Fruit fly (Drosophila melanogaster) whole organism, wandering third instar larva: ENCODE data around the gene Z600.

ENCODE experiments used
- Abd-B ChIP-seq: fragments of >200 bp; optimal IDR thresholded peaks from 2 replicates; lab custom pipeline; 2017; ENCODE audit warnings: missing biosample characterization, missing genetic modification characterization
- CG32264 ChIP-seq: fragments of 200-800 bp; sonication (Bioruptor generic); optimal IDR thresholded peaks from 2 replicates; lab custom pipeline; 2016; ENCODE audit warnings: missing biosample characterization, missing genetic modification characterization
- CG9705 ChIP-seq: fragments of 200-800 bp; sonication (Bioruptor generic); optimal IDR thresholded peaks from 2 replicates; lab custom pipeline; 2018; ENCODE audit warnings: missing biosample characterization, mild to moderate bottlenecking, missing genetic modification characterization
- CrebA ChIP-seq: fragments of 200-800 bp; sonication (Bioruptor generic); optimal IDR thresholded peaks from 2 replicates; lab custom pipeline; 2016; ENCODE audit warnings: missing biosample characterization, mild to moderate bottlenecking, missing genetic modification characterization, borderline replicate concordance
- Dfd ChIP-seq: fragments of >200 bp; optimal IDR thresholded peaks from 2 replicates; lab custom pipeline; 2017; ENCODE audit warnings: missing biosample characterization, missing genetic modification characterization
- GATAd ChIP-seq: sonication (Bioruptor generic); optimal IDR thresholded peaks from 2 replicates; lab custom pipeline; 2016; ENCODE audit warnings: missing biosample characterization, missing genetic modification characterization
- HLH106 ChIP-seq: fragments of 200-800 bp; optimal IDR thresholded peaks from 3 replicates; lab custom pipeline; 2019; ENCODE audit warnings: missing biosample characterization, mild to moderate bottlenecking, missing genetic modification characterization, moderate library complexity
- Hnf4 ChIP-seq: fragments of 200-800 bp; sonication (Bioruptor generic); optimal IDR thresholded peaks from 2 replicates; lab custom pipeline; 2016; ENCODE audit warnings: missing biosample characterization, mild to moderate bottlenecking, missing genetic modification characterization
- Hr83 ChIP-seq: fragments of 200-300 bp; sonication (Bioruptor generic); optimal IDR thresholded peaks from 2 replicates; lab custom pipeline; 2016; ENCODE audit warnings: missing biosample characterization, mild to moderate bottlenecking, missing genetic modification characterization, moderate library complexity; ENCODE audit not compliant: poor library complexity, severe bottlenecking
- Jra ChIP-seq: sonication (Bioruptor generic); optimal IDR thresholded peaks from 2 replicates; lab custom pipeline; 2016; ENCODE audit warnings: missing biosample characterization, missing genetic modification characterization
- Mio ChIP-seq: sonication (Bioruptor generic); optimal IDR thresholded peaks from 2 replicates; lab custom pipeline; 2016; ENCODE audit warnings: missing biosample characterization, missing genetic modification characterization
- Myc ChIP-seq: fragments of >200 bp; optimal IDR thresholded peaks from 2 replicates; lab custom pipeline; 2017
- N ChIP-seq: fragments of >200 bp; optimal IDR thresholded peaks from 2 replicates; lab custom pipeline; 2018; ENCODE audit warnings: missing biosample characterization, missing external identifiers, missing genetic modification characterization
- OdsH ChIP-seq: fragments of 200-800 bp; sonication (Bioruptor generic); optimal IDR thresholded peaks from 2 replicates; lab custom pipeline; 2016; ENCODE audit warnings: missing biosample characterization, mild to moderate bottlenecking, missing genetic modification characterization
- Rel ChIP-seq, 2 experiments: fragments of 200-800 bp; sonication (Bioruptor generic) in 1 of 2; optimal IDR thresholded peaks; 2 replicates in 1 of 2; 3 replicates in 1 of 2; lab custom pipeline; 2016 to 2019; ENCODE audit warnings: mild to moderate bottlenecking in 2 of 2, missing biosample characterization in 2 of 2, missing genetic modification characterization in 2 of 2, moderate library complexity in 1 of 2
- Sp1 ChIP-seq: fragments of 200-800 bp; sonication (Bioruptor generic); optimal IDR thresholded peaks from 3 replicates; lab custom pipeline; 2019; ENCODE audit warnings: missing biosample characterization, mild to moderate bottlenecking, missing genetic modification characterization, moderate library complexity
- Vsx2 ChIP-seq: fragments of 200-300, 225-300 bp; sonication (Bioruptor generic); optimal IDR thresholded peaks from 2 replicates; lab custom pipeline; 2018; ENCODE audit warnings: missing biosample characterization, missing genetic modification characterization; ENCODE audit not compliant: partially characterized antibody
- br ChIP-seq: fragments of 200-800 bp; sonication (Bioruptor generic); optimal IDR thresholded peaks from 2 replicates; lab custom pipeline; 2016; ENCODE audit warnings: missing biosample characterization, missing genetic modification characterization
- brk ChIP-seq: fragments of 200-800 bp; sonication (Bioruptor generic); optimal IDR thresholded peaks from 2 replicates; lab custom pipeline; 2016; ENCODE audit warnings: missing biosample characterization, mild to moderate bottlenecking, missing genetic modification characterization
- dl ChIP-seq, 2 experiments: fragments of 175-275, 200-275 bp in 1 of 2; fragments of 200-275 bp in 1 of 2; sonication (Bioruptor generic); optimal IDR thresholded peaks; lab custom pipeline; 2018; ENCODE audit warnings: mild to moderate bottlenecking in 2 of 2, missing biosample characterization in 2 of 2, missing genetic modification characterization in 2 of 2, moderate library complexity in 2 of 2; ENCODE audit not compliant: partially characterized antibody in 2 of 2, insufficient read depth in 1 of 2
- dmrt93B ChIP-seq: fragments of 200-800 bp; sonication (Bioruptor generic); optimal IDR thresholded peaks from 2 replicates; lab custom pipeline; 2018; ENCODE audit warnings: missing biosample characterization, mild to moderate bottlenecking, missing genetic modification characterization
- dsf ChIP-seq: sonication (Bioruptor generic); optimal IDR thresholded peaks from 2 replicates; lab custom pipeline; 2016; ENCODE audit warnings: missing biosample characterization, missing genetic modification characterization, borderline replicate concordance
- ey ChIP-seq: fragments of 200-800 bp; sonication (Bioruptor generic); optimal IDR thresholded peaks from 2 replicates; lab custom pipeline; 2016; ENCODE audit warnings: missing biosample characterization, missing genetic modification characterization
- foxo ChIP-seq, 2 experiments: fragments of 200-800 bp; sonication (Bioruptor generic); optimal IDR thresholded peaks; 2 replicates in 1 of 2; 3 replicates in 1 of 2; lab custom pipeline; 2016 to 2017; ENCODE audit warnings: missing biosample characterization in 2 of 2, missing genetic modification characterization in 2 of 2
- fru ChIP-seq: fragments of 200-800 bp; sonication (Bioruptor generic); optimal IDR thresholded peaks from 3 replicates; lab custom pipeline; 2016; ENCODE audit warnings: missing biosample characterization, mild to moderate bottlenecking, missing genetic modification characterization
- h ChIP-seq: fragments of 200-800 bp; sonication (Bioruptor generic); optimal IDR thresholded peaks from 3 replicates; lab custom pipeline; 2016; ENCODE audit warnings: missing biosample characterization, mild to moderate bottlenecking, missing genetic modification characterization
- jim ChIP-seq: fragments of 175-275, 200-325 bp; sonication (Bioruptor generic); optimal IDR thresholded peaks from 2 replicates; lab custom pipeline; 2016; ENCODE audit warnings: missing biosample characterization, mild to moderate bottlenecking, missing genetic modification characterization
- lola ChIP-seq: fragments of >200 bp; optimal IDR thresholded peaks from 2 replicates; lab custom pipeline; 2017; ENCODE audit warnings: missing biosample characterization, missing genetic modification characterization
- pan ChIP-seq: fragments of >200 bp; optimal IDR thresholded peaks from 2 replicates; lab custom pipeline; 2017
- rgr ChIP-seq: fragments of 200-800 bp; sonication (Bioruptor generic); optimal IDR thresholded peaks from 3 replicates; lab custom pipeline; 2016; ENCODE audit warnings: missing biosample characterization, mild to moderate bottlenecking, missing genetic modification characterization
- sage ChIP-seq: fragments of 200-800 bp; sonication (Bioruptor generic); optimal IDR thresholded peaks from 2 replicates; lab custom pipeline; 2016; ENCODE audit warnings: missing biosample characterization, mild to moderate bottlenecking, missing genetic modification characterization
- sv ChIP-seq: fragments of 200-800 bp; sonication (Bioruptor generic); optimal IDR thresholded peaks from 3 replicates; lab custom pipeline; 2016; ENCODE audit warnings: missing biosample characterization, missing genetic modification characterization
- tai ChIP-seq: sonication (Bioruptor generic); optimal IDR thresholded peaks from 2 replicates; lab custom pipeline; 2016; ENCODE audit warnings: missing biosample characterization, missing genetic modification characterization
- usp ChIP-seq: fragments of >200 bp; optimal IDR thresholded peaks from 2 replicates; lab custom pipeline; 2017; ENCODE audit warnings: missing biosample characterization, missing genetic modification characterization
- woc ChIP-seq: sonication (Bioruptor generic); optimal IDR thresholded peaks from 2 replicates; lab custom pipeline; 2016; ENCODE audit warnings: missing biosample characterization, mild to moderate bottlenecking, missing genetic modification characterization

Gene Z600

dm6 chr3L:15528096-15528495 is 19.2 kb downstream of the Z600 start, which contains the start of gene CG42728:
CG42728 (minus strand) TSS chr3L:15528196.
- TF ChIP-seq br (GFP tag; lab: Kevin White, UChicago) (no peak), woc (GFP tag; lab: Kevin White, UChicago) (no peak), Myc (no peak), CG32264 (GFP tag; lab: Kevin White, UChicago) (no peak), usp (no peak), h (GFP tag; lab: Kevin White, UChicago) (no peak), Mio (GFP tag; lab: Kevin White, UChicago) (no peak), sv (GFP tag; lab: Kevin White, UChicago) (no peak), Rel (GFP tag; optimal IDR thresholded peaks at IDR 0.05; lab: Kevin White, UChicago) (no peak), Rel (tag; optimal IDR thresholded peaks at IDR 0.05; lab: Kevin White, UChicago) (no peak), dsf (GFP tag; lab: Kevin White, UChicago) (no peak), dmrt93B (GFP tag; lab: Kevin White, UChicago) (no peak), rgr (no peak), tai (GFP tag; lab: Kevin White, UChicago) (no peak), sage (GFP tag; lab: Kevin White, UChicago) (no peak), dl (GFP tag; optimal IDR thresholded peaks at IDR 0.05; lab: Kevin White, UChicago; ENCODE audit: insufficient read depth in 1 of 2, partially characterized antibody in 2 of 2) (no peak), Hr83 (no peak), foxo (GFP tag; optimal IDR thresholded peaks at IDR 0.05; lab: Kevin White, UChicago) (no peak)

- TF ChIP-seq CG9705 (GFP tag; lab: Kevin White, UChicago) (no peak), dsf (GFP tag; lab: Kevin White, UChicago) (no peak), pan (lab: Kevin White, UChicago) (no peak), tai (GFP tag; lab: Kevin White, UChicago) (no peak), Hnf4 (no peak), ey (GFP tag; lab: Kevin White, UChicago) (no peak), dl (GFP tag; optimal IDR thresholded peaks at IDR 0.05; lab: Kevin White, UChicago; ENCODE audit: insufficient read depth in 1 of 2, partially characterized antibody in 2 of 2) (no peak), Myc (no peak)
Observed at dm6 chr3L:15529143-15529542, 20.3 kb downstream of the Z600 start, which contains the start of gene obst-H. obst-H (minus strand) TSS chr3L:15529243.

- TF ChIP-seq ey (GFP tag; lab: Kevin White, UChicago): no peak
- TF ChIP-seq OdsH: no peak
- no peak for TF ChIP-seq lola (GFP tag; lab: Kevin White, UChicago)
- TF ChIP-seq Sp1 (GFP tag; lab: Kevin White, UChicago): no peak
- TF ChIP-seq CG9705 (GFP tag; lab: Kevin White, UChicago): no peak
- TF ChIP-seq dmrt93B (GFP tag; lab: Kevin White, UChicago): no peak
- no peak for TF ChIP-seq Dfd (GFP tag; lab: Kevin White, UChicago)
- TF ChIP-seq rgr: no peak
- TF ChIP-seq tai (GFP tag; lab: Kevin White, UChicago): no peak
- TF ChIP-seq GATAd: no peak
- TF ChIP-seq N (GFP tag; lab: Kevin White, UChicago): no peak
- TF ChIP-seq Jra (GFP tag; lab: Kevin White, UChicago): no peak
- TF ChIP-seq foxo (GFP tag; optimal IDR thresholded peaks at IDR 0.05; lab: Kevin White, UChicago): no peak
- TF ChIP-seq jim (GFP tag; lab: Kevin White, UChicago): no peak
- TF ChIP-seq sv (GFP tag; lab: Kevin White, UChicago): no peak
- TF ChIP-seq CrebA (GFP tag; lab: Kevin White, UChicago): no peak
- no peak for TF ChIP-seq Abd-B (GFP tag; lab: Kevin White, UChicago)
- TF ChIP-seq pan (lab: Kevin White, UChicago): no peak
Observed at dm6 chr3L:15530071-15530470, 21.2 kb downstream of the Z600 start.

DNA sequence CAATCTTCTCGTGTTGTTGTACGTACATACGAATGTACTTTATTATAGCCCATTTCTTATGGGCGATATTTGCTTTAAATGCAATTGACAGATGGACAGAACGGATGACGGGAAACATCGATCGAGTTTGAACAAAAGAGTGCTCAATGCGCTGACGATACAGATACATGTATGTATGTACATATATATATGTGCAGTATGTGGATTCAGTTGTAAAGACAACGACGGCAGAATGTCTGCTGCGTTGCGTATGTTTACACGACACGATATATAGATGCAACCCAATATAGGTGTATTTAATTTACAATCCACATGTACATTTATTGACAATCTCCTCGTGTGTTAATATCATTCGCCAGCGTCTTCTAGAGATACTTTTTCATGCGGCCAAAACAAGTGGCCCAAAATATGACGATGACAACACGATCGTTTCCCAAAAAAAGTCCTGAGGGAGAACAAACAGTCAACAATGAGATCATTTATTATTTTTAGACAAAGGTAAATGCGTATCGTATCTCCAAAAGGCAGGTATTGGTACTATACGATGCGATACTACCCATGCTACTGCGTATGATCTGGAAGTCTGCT is 21.9 kb downstream of the Z600 start:
- peak; percentile 41 for TF ChIP-seq fru (GFP tag; lab: Kevin White, UChicago)
- TF ChIP-seq pan (lab: Kevin White, UChicago): no peak
- TF ChIP-seq rgr: peak; percentile 26
- no peak for TF ChIP-seq Abd-B (GFP tag; lab: Kevin White, UChicago)
- TF ChIP-seq OdsH: peak; percentile 47
- TF ChIP-seq Hr83: no peak
- TF ChIP-seq Sp1 (GFP tag; lab: Kevin White, UChicago): peak; percentile 50
- TF ChIP-seq sage (GFP tag; lab: Kevin White, UChicago): peak; percentile 64
- TF ChIP-seq HLH106 (tag; lab: Kevin White, UChicago): no peak
- peak; percentile 58 for TF ChIP-seq brk (GFP tag; lab: Kevin White, UChicago)
- peak; percentile 25 for TF ChIP-seq Hnf4
- no peak for TF ChIP-seq Vsx2 (GFP tag; lab: Kevin White, UChicago)
- TF ChIP-seq lola (GFP tag; lab: Kevin White, UChicago): no peak
- peak; percentile 54 for TF ChIP-seq h (GFP tag; lab: Kevin White, UChicago)
- TF ChIP-seq Myc: no peak
- no peak for TF ChIP-seq woc (GFP tag; lab: Kevin White, UChicago)
- TF ChIP-seq Dfd (GFP tag; lab: Kevin White, UChicago): no peak
- peak; percentile 15 for TF ChIP-seq br (GFP tag; lab: Kevin White, UChicago)
